Worm (Caenorhabditis elegans) whole organism, L3 larva: Measurements from ENCODE around the gene T10D4.1.

ENCODE experiments used
- R02D3.7 ChIP-seq: fragments of 150-350 bp; optimal IDR thresholded peaks from 2 replicates; lab custom pipeline; 2014; ENCODE audit warnings: missing biosample characterization, missing genetic modification characterization
- ZK546.5 ChIP-seq: sonication (generic microtip); optimal IDR thresholded peaks from 2 replicates; lab custom pipeline; 2017; ENCODE audit warnings: missing biosample characterization, missing genetic modification characterization
- ama-1 ChIP-seq: fragments of 150-350 bp; optimal IDR thresholded peaks from 2 replicates; lab custom pipeline; 2018
- ceh-16 ChIP-seq: sonication (generic microtip); optimal IDR thresholded peaks from 2 replicates; lab custom pipeline; 2017; ENCODE audit warnings: missing biosample characterization, missing genetic modification characterization
- ceh-82 ChIP-seq: fragments of 150-350 bp; optimal IDR thresholded peaks from 2 replicates; lab custom pipeline; 2014; ENCODE audit warnings: missing biosample characterization, missing genetic modification characterization
- ceh-9 ChIP-seq: sonication (generic microtip); optimal IDR thresholded peaks from 2 replicates; lab custom pipeline; 2018; ENCODE audit warnings: missing biosample characterization, missing genetic modification characterization
- egl-27 ChIP-seq: sonication (generic microtip); optimal IDR thresholded peaks from 4 replicates; lab custom pipeline; 2017; ENCODE audit warnings: missing biosample characterization, missing genetic modification reagents, missing genetic modification characterization
- egl-5 ChIP-seq: fragments of 150-350 bp; optimal IDR thresholded peaks from 2 replicates; lab custom pipeline; 2017; ENCODE audit warnings: missing biosample characterization, missing genetic modification reagents, missing genetic modification characterization, inconsistent platforms
- elt-2 ChIP-seq: sonication (generic microtip); optimal IDR thresholded peaks from 2 replicates; lab custom pipeline; 2016; ENCODE audit warnings: missing genetic modification reagents, mild to moderate bottlenecking, missing genetic modification characterization, missing compliant biosample characterization
- elt-3 ChIP-seq, 3 experiments: fragments of 150-350 bp in 1 of 3; sonication (generic microtip) in 2 of 3; optimal IDR thresholded peaks; 2 replicates in 2 of 3; 4 replicates in 1 of 3; lab custom pipeline; 2014 to 2017; ENCODE audit warnings: missing biosample characterization in 3 of 3, missing genetic modification characterization in 3 of 3
- eor-1 ChIP-seq, 2 experiments: fragments of 150-350 bp; optimal IDR thresholded peaks; 2 replicates each; lab custom pipeline; 2014 to 2018; ENCODE audit warnings: missing biosample characterization in 2 of 2, missing genetic modification characterization in 2 of 2
- fkh-2 ChIP-seq: fragments of 150-350 bp; optimal IDR thresholded peaks from 2 replicates; lab custom pipeline; 2014; ENCODE audit warnings: missing biosample characterization, missing genetic modification reagents, missing genetic modification characterization
- fos-1 ChIP-seq: fragments of 150-350 bp; optimal IDR thresholded peaks from 2 replicates; lab custom pipeline; 2014; ENCODE audit warnings: missing biosample characterization, missing genetic modification characterization
- hmg-11 ChIP-seq: sonication (generic microtip); optimal IDR thresholded peaks from 2 replicates; lab custom pipeline; 2016; ENCODE audit warnings: missing genetic modification characterization, missing compliant biosample characterization
- jun-1 ChIP-seq: fragments of 150-350 bp; optimal IDR thresholded peaks from 2 replicates; lab custom pipeline; 2014; ENCODE audit warnings: missing biosample characterization, missing genetic modification reagents, missing genetic modification characterization
- lin-15B ChIP-seq: fragments of 150-350 bp; optimal IDR thresholded peaks from 2 replicates; lab custom pipeline; 2014; ENCODE audit warnings: missing biosample characterization, missing genetic modification characterization
- lsy-12 ChIP-seq: sonication (generic microtip); optimal IDR thresholded peaks from 2 replicates; lab custom pipeline; 2016; ENCODE audit warnings: mild to moderate bottlenecking, missing genetic modification characterization, missing compliant biosample characterization
- mml-1 ChIP-seq: fragments of 150-350 bp; sonication (generic microtip); optimal IDR thresholded peaks from 3 replicates; lab custom pipeline; 2014; ENCODE audit warnings: missing biosample characterization, missing genetic modification characterization
- nhr-11 ChIP-seq: fragments of 150-350 bp; optimal IDR thresholded peaks from 2 replicates; lab custom pipeline; 2014; ENCODE audit warnings: missing biosample characterization, missing genetic modification characterization
- nhr-12 ChIP-seq: fragments of 150-350 bp; optimal IDR thresholded peaks from 2 replicates; lab custom pipeline; 2014; ENCODE audit warnings: missing biosample characterization, missing genetic modification characterization
- nhr-23 ChIP-seq: fragments of 150-350 bp; optimal IDR thresholded peaks from 2 replicates; lab custom pipeline; 2014; ENCODE audit warnings: missing biosample characterization, missing genetic modification reagents, missing genetic modification characterization
- nhr-25 ChIP-seq: sonication (generic microtip); optimal IDR thresholded peaks from 2 replicates; lab custom pipeline; 2017; ENCODE audit warnings: missing biosample characterization, missing genetic modification characterization
- nhr-28 ChIP-seq: fragments of 150-350 bp; optimal IDR thresholded peaks from 2 replicates; lab custom pipeline; 2014; ENCODE audit warnings: missing biosample characterization, missing genetic modification characterization
- nhr-43 ChIP-seq: sonication (generic microtip); optimal IDR thresholded peaks from 2 replicates; lab custom pipeline; 2016; ENCODE audit warnings: mild to moderate bottlenecking, missing genetic modification characterization, missing compliant biosample characterization; ENCODE audit not compliant: poor library complexity, severe bottlenecking
- nhr-67 ChIP-seq: fragments of 150-350 bp; optimal IDR thresholded peaks from 2 replicates; lab custom pipeline; 2014; ENCODE audit warnings: missing biosample characterization, missing genetic modification characterization
- nhr-76 ChIP-seq: fragments of 150-350 bp; sonication (generic microtip); optimal IDR thresholded peaks from 5 replicates; lab custom pipeline; 2014; ENCODE audit warnings: missing biosample characterization, missing genetic modification characterization
- pha-4 ChIP-seq: fragments of 150-350 bp; optimal IDR thresholded peaks from 2 replicates; lab custom pipeline; 2014; ENCODE audit warnings: missing biosample characterization, missing genetic modification reagents, missing genetic modification characterization
- pqm-1 ChIP-seq: fragments of 150-350 bp; optimal IDR thresholded peaks from 2 replicates; lab custom pipeline; 2017; ENCODE audit warnings: missing biosample characterization, missing genetic modification characterization, inconsistent platforms
- sea-2 ChIP-seq: fragments of 150-350 bp; sonication (generic microtip); optimal IDR thresholded peaks from 4 replicates; lab custom pipeline; 2014; ENCODE audit warnings: missing biosample characterization, missing genetic modification reagents, missing genetic modification characterization
- skn-1 ChIP-seq: fragments of 150-350 bp; optimal IDR thresholded peaks from 2 replicates; lab custom pipeline; 2014; ENCODE audit warnings: missing biosample characterization, missing genetic modification characterization
- snpc-4 ChIP-seq: fragments of 150-350 bp; optimal IDR thresholded peaks from 2 replicates; lab custom pipeline; 2014; ENCODE audit warnings: missing biosample characterization, missing genetic modification characterization
- tbx-2 ChIP-seq: sonication (generic microtip); optimal IDR thresholded peaks from 2 replicates; lab custom pipeline; 2016; ENCODE audit warnings: mild to moderate bottlenecking, missing genetic modification characterization, missing compliant biosample characterization
- unc-39 ChIP-seq: sonication (generic microtip); optimal IDR thresholded peaks from 4 replicates; lab custom pipeline; 2017; ENCODE audit warnings: missing biosample characterization, missing genetic modification characterization
- zag-1 ChIP-seq: fragments of 150-350 bp; optimal IDR thresholded peaks from 2 replicates; lab custom pipeline; 2014; ENCODE audit warnings: missing biosample characterization, missing genetic modification characterization
- ztf-11 ChIP-seq: fragments of 150-350 bp; optimal IDR thresholded peaks from 2 replicates; lab custom pipeline; 2014; ENCODE audit warnings: missing biosample characterization, missing genetic modification characterization

T10D4.1 gene

DNA sequence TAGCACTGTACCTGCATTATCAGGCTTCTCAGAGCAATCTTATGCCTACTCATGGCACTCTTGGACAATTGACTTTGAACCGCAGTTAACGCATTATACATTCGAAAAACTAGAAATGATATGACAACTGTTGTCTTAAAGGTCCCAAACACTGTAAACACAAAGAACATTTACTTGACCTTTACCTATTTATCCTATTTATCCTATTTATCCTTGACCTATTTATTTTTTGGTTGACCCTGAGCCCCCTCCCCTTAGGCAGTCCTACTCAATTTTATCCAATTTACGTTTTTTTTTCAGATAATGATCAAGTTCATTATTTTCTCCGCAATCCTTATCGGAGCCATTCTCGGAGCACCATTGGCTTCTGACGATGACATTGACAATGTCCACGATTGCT is 1.7 kb downstream of the T10D4.1 start, which contains the start of the genes T10D4.14 and T10D4.19:
T10D4.14 (minus strand) TSS at position 101 of the 400 bp plus-strand sequence.
T10D4.19 (plus strand) TSS at position 304 of the 400 bp plus-strand sequence.
- TF ChIP-seq pqm-1 (no peak), nhr-25 (tag; lab: Kevin White, UChicago) (no peak), elt-2 (no peak), nhr-28 (tag; lab: Kevin White, UChicago) (no peak), nhr-67 (tag; lab: Kevin White, UChicago) (no peak), lsy-12 (tag; lab: Kevin White, UChicago) (no peak), mml-1 (tag; lab: Kevin White, UChicago) (no peak), hmg-11 (tag; lab: Kevin White, UChicago) (no peak), tbx-2 (tag; lab: Kevin White, UChicago) (no peak), ceh-82 (tag; lab: Kevin White, UChicago) (no peak), ztf-11 (tag; lab: Kevin White, UChicago) (no peak)

- TF ChIP-seq ceh-16 (no peak), egl-27 (tag; lab: Kevin White, UChicago) (no peak), lin-15B (tag; lab: Kevin White, UChicago) (no peak), nhr-76 (tag; lab: Kevin White, UChicago) (no peak), lsy-12 (tag; lab: Kevin White, UChicago) (no peak), mml-1 (tag; lab: Kevin White, UChicago) (no peak), zag-1 (no peak), nhr-23 (tag; lab: Kevin White, UChicago) (no peak), ztf-11 (tag; lab: Kevin White, UChicago) (no peak), nhr-12 (no peak), fos-1 (no peak), egl-5 (tag; lab: Kevin White, UChicago) (no peak), eor-1 (tag; optimal IDR thresholded peaks at IDR 0.05; lab: Kevin White, UChicago) (no peak), jun-1 (no peak)
Measured at ce11 chrII:3154383-3154782, 4.4 kb downstream of the T10D4.1 start, which contains the start of gene sri-32. Gene sri-32, minus strand, starts transcription at chrII:3154483.

ce11 chrII:3156749-3157148 is 6.8 kb downstream of the T10D4.1 start, which contains the start of gene sri-33:
Gene sri-33, minus strand, starts transcription at chrII:3156849.
- no peak for TF ChIP-seq nhr-11 (tag; lab: Kevin White, UChicago)
- no peak for TF ChIP-seq egl-27 (tag; lab: Kevin White, UChicago)

ce11 chrII:3158985-3159384 is 9.0 kb downstream of the T10D4.1 start, which contains the start of gene sri-34:
Gene sri-34, minus strand, starts transcription at chrII:3159085.
- TF ChIP-seq hmg-11 (tag; lab: Kevin White, UChicago) (no peak), elt-2 (no peak), egl-5 (tag; lab: Kevin White, UChicago) (no peak), elt-3 (tag; optimal IDR thresholded peaks at IDR 0.05; lab: Kevin White, UChicago) (no peak), skn-1 (no peak), unc-39 (no peak), jun-1 (no peak)
- TF ChIP-seq, all 47 proteins: peak for 0

- TF ChIP-seq ceh-9 (no peak), ceh-16 (no peak), nhr-67 (tag; lab: Kevin White, UChicago) (no peak), lin-15B (tag; lab: Kevin White, UChicago) (no peak), pha-4 (tag; lab: Kevin White, UChicago) (no peak), nhr-43 (tag; lab: Kevin White, UChicago) (no peak), nhr-25 (tag; lab: Kevin White, UChicago) (no peak), ama-1 (lab: Kevin White, UChicago) (no peak), R02D3.7 (no peak), eor-1 (tag; optimal IDR thresholded peaks at IDR 0.05; lab: Kevin White, UChicago) (no peak), snpc-4 (tag; lab: Kevin White, UChicago) (no peak), fkh-2 (tag; lab: Kevin White, UChicago) (no peak), egl-27 (tag; lab: Kevin White, UChicago) (no peak)
Measured at ce11 chrII:3170089-3170488, 20.1 kb downstream of the T10D4.1 start, which contains the start of gene fbxc-55. Gene fbxc-55, minus strand, starts transcription at chrII:3170189.

ce11 chrII:3172176-3172575 is 22.2 kb downstream of the T10D4.1 start, which contains the start of gene Y27F2A.10:
Gene Y27F2A.10, minus strand, starts transcription at chrII:3172276.
- TF ChIP-seq unc-39: no peak
- no peak for TF ChIP-seq sea-2 (GFP tag; lab: Kevin White, UChicago)
- TF ChIP-seq eor-1 (tag; optimal IDR thresholded peaks at IDR 0.05; lab: Kevin White, UChicago): no peak
- TF ChIP-seq nhr-28 (tag; lab: Kevin White, UChicago): no peak
- no peak for TF ChIP-seq ceh-82 (tag; lab: Kevin White, UChicago)
- TF ChIP-seq ZK546.5: no peak
- no peak for TF ChIP-seq zag-1
- TF ChIP-seq ceh-9: no peak
- no peak for TF ChIP-seq tbx-2 (tag; lab: Kevin White, UChicago)
- no peak for TF ChIP-seq nhr-25 (tag; lab: Kevin White, UChicago)
- TF ChIP-seq, all 47 proteins: peak for 0
